Worm (Caenorhabditis elegans) whole organism, young adult: ENCODE measurements around the gene C47D12.5.

Experiments used
- F10E7.11 ChIP-seq: sonication (generic microtip); optimal IDR thresholded peaks from 2 replicates; lab custom pipeline; 2017; ENCODE audit warnings: mild to moderate bottlenecking, missing genetic modification characterization, moderate library complexity, missing compliant biosample characterization
- F22D6.2 ChIP-seq: sonication (generic microtip); optimal IDR thresholded peaks from 2 replicates; lab custom pipeline; 2016; ENCODE audit warnings: mild to moderate bottlenecking, missing genetic modification characterization, missing compliant biosample characterization
- F49E8.2 ChIP-seq: sonication (generic microtip); optimal IDR thresholded peaks from 3 replicates; lab custom pipeline; 2017; ENCODE audit warnings: missing genetic modification characterization, mild to moderate bottlenecking, missing compliant biosample characterization, antibody characterized with exemption, moderate library complexity; ENCODE audit not compliant: insufficient read depth
- F52B5.7 ChIP-seq: sonication (generic microtip); optimal IDR thresholded peaks from 2 replicates; lab custom pipeline; 2016; ENCODE audit warnings: mild to moderate bottlenecking, missing genetic modification characterization, missing compliant biosample characterization
- F57C9.4 ChIP-seq: sonication (generic microtip); optimal IDR thresholded peaks from 2 replicates; lab custom pipeline; 2017; ENCODE audit warnings: mild to moderate bottlenecking, missing genetic modification characterization, missing compliant biosample characterization
- T07F8.4 ChIP-seq: sonication (generic microtip); optimal IDR thresholded peaks from 2 replicates; lab custom pipeline; 2016; ENCODE audit warnings: mild to moderate bottlenecking, missing genetic modification characterization, moderate library complexity, missing compliant biosample characterization
- Y53F4B.3 ChIP-seq: fragments of 200-800 bp; sonication (Bioruptor generic); IDR thresholded peaks from 2 replicates; pipeline ENCODE4 v1.3.6; 2022; ENCODE audit warnings: missing genetic modification reagents, missing genetic modification characterization, missing compliant biosample characterization
- aptf-2 ChIP-seq: fragments of 200-800 bp; sonication (Bioruptor generic); conservative IDR thresholded peaks from 2 replicates; pipeline ENCODE4 v1.3.6; 2022; ENCODE audit warnings: missing genetic modification reagents, missing genetic modification characterization, missing compliant biosample characterization
- aptf-3 ChIP-seq: fragments of 200-800 bp; sonication (Bioruptor generic); IDR thresholded peaks from 2 replicates; pipeline ENCODE4 v1.3.6; 2022; ENCODE audit warnings: missing genetic modification characterization, missing compliant biosample characterization
- atf-7 ChIP-seq: sonication (generic microtip); optimal IDR thresholded peaks from 2 replicates; lab custom pipeline; 2017; ENCODE audit warnings: mild to moderate bottlenecking, missing genetic modification characterization, missing compliant biosample characterization
- ccch-3 ChIP-seq: fragments of 200-800 bp; sonication (Bioruptor generic); optimal IDR thresholded peaks from 2 replicates; lab custom pipeline; 2018; ENCODE audit warnings: mild to moderate bottlenecking, missing genetic modification characterization, missing compliant biosample characterization
- cebp-1 ChIP-seq, 2 experiments: fragments of 200-800 bp in 1 of 2; sonication (Bioruptor generic) in 1 of 2; sonication (generic microtip) in 1 of 2; IDR thresholded peaks in 1 of 2; optimal IDR thresholded peaks in 1 of 2; 2 replicates each; pipeline versions ENCODE4 v1.3.6 to Lab custom; 2017 to 2022; ENCODE audit warnings: missing compliant biosample characterization in 2 of 2, missing genetic modification characterization in 2 of 2, mild to moderate bottlenecking in 1 of 2, missing genetic modification reagents in 1 of 2, moderate library complexity in 1 of 2
- ceh-100 ChIP-seq: fragments of 200-800 bp; sonication (Bioruptor generic); IDR thresholded peaks from 2 replicates; pipeline ENCODE4 v1.3.6; 2022; ENCODE audit warnings: missing genetic modification reagents, missing genetic modification characterization, missing compliant biosample characterization
- ceh-40 ChIP-seq: fragments of 200-800 bp; sonication (Bioruptor generic); IDR thresholded peaks from 2 replicates; pipeline ENCODE4 v1.3.6; 2022; ENCODE audit warnings: missing genetic modification characterization, missing compliant biosample characterization
- ceh-79 ChIP-seq: sonication (generic microtip); optimal IDR thresholded peaks from 2 replicates; lab custom pipeline; 2017; ENCODE audit warnings: mild to moderate bottlenecking, missing genetic modification characterization, missing compliant biosample characterization
- dpff-1 ChIP-seq: sonication (generic microtip); optimal IDR thresholded peaks from 2 replicates; lab custom pipeline; 2017; ENCODE audit warnings: mild to moderate bottlenecking, missing genetic modification characterization, missing compliant biosample characterization
- egl-18 ChIP-seq: fragments of 200-800 bp; sonication (Bioruptor generic); IDR thresholded peaks from 2 replicates; pipeline ENCODE4 v1.3.6; 2022; ENCODE audit warnings: missing genetic modification reagents, missing genetic modification characterization, missing compliant biosample characterization
- egrh-3 ChIP-seq: fragments of 200-800 bp; sonication (Bioruptor generic); IDR thresholded peaks from 2 replicates; pipeline ENCODE4 v1.3.6; 2022; ENCODE audit warnings: missing genetic modification reagents, missing genetic modification characterization, missing compliant biosample characterization
- him-1 ChIP-seq: sonication (generic microtip); optimal IDR thresholded peaks from 2 replicates; lab custom pipeline; 2016; ENCODE audit warnings: missing genotype, missing genetic modification reagents, missing genetic modification characterization, missing compliant biosample characterization
- hmg-1.2 ChIP-seq: fragments of 200-800 bp; sonication (Bioruptor generic); IDR thresholded peaks from 2 replicates; pipeline ENCODE4 v1.3.6; 2022; ENCODE audit warnings: missing genetic modification reagents, missing genetic modification characterization, missing compliant biosample characterization
- hmg-20 ChIP-seq: fragments of 200-800 bp; sonication (Bioruptor generic); IDR thresholded peaks from 2 replicates; pipeline ENCODE4 v1.3.6; 2022; ENCODE audit warnings: missing genetic modification reagents, missing genetic modification characterization, missing compliant biosample characterization
- hrde-1 ChIP-seq: sonication (generic microtip); optimal IDR thresholded peaks from 2 replicates; lab custom pipeline; 2016; ENCODE audit warnings: missing genetic modification characterization, mild to moderate bottlenecking, missing compliant biosample characterization, moderate library complexity, missing genotype, missing genetic modification reagents, borderline replicate concordance
- let-607 ChIP-seq, 2 experiments: fragments of 200-800 bp in 1 of 2; sonication (Bioruptor generic) in 1 of 2; sonication (generic microtip) in 1 of 2; optimal IDR thresholded peaks; 2 replicates each; lab custom pipeline; 2016 to 2018; ENCODE audit warnings: mild to moderate bottlenecking in 2 of 2, missing compliant biosample characterization in 2 of 2, missing genetic modification characterization in 2 of 2, moderate library complexity in 2 of 2, missing genotype in 1 of 2
- lin-35 ChIP-seq, 3 experiments: fragments of 150-350 bp in 2 of 3; sonication (generic microtip) in 1 of 3; optimal IDR thresholded peaks; 2 replicates each; lab custom pipeline; 2014 to 2018; ENCODE audit warnings: missing biosample characterization in 3 of 3, missing genetic modification characterization in 3 of 3, missing genetic modification reagents in 3 of 3
- lir-1 ChIP-seq: fragments of 200-800 bp; sonication (Bioruptor generic); conservative IDR thresholded peaks from 2 replicates; pipeline ENCODE4 v1.3.6; 2022; ENCODE audit warnings: missing genetic modification reagents, missing genetic modification characterization, missing compliant biosample characterization
- madf-6 ChIP-seq: fragments of 200-800 bp; sonication (Bioruptor generic); IDR thresholded peaks from 2 replicates; pipeline ENCODE4 v1.3.6; 2022; ENCODE audit warnings: missing genetic modification reagents, missing genetic modification characterization, missing compliant biosample characterization
- mcd-1 ChIP-seq: fragments of 200-800 bp; sonication (Bioruptor generic); IDR thresholded peaks from 2 replicates; pipeline ENCODE4 v1.3.6; 2022; ENCODE audit warnings: missing genetic modification reagents, missing genetic modification characterization, missing compliant biosample characterization
- mel-28 ChIP-seq: sonication (generic microtip); optimal IDR thresholded peaks from 2 replicates; lab custom pipeline; 2016; ENCODE audit warnings: borderline replicate concordance, mild to moderate bottlenecking, missing genetic modification characterization, missing compliant biosample characterization
- nfya-1 ChIP-seq: sonication (generic microtip); optimal IDR thresholded peaks from 2 replicates; lab custom pipeline; 2017; ENCODE audit warnings: antibody characterized with exemption, missing compliant biosample characterization, missing genetic modification characterization, borderline replicate concordance; ENCODE audit not compliant: insufficient read depth
- nhr-120 ChIP-seq: fragments of 200-800 bp; sonication (Bioruptor generic); IDR thresholded peaks from 2 replicates; pipeline ENCODE4 v1.3.6; 2022; ENCODE audit warnings: missing genetic modification characterization, missing compliant biosample characterization
- nhr-90 ChIP-seq: sonication (generic microtip); optimal IDR thresholded peaks from 2 replicates; lab custom pipeline; 2016; ENCODE audit warnings: missing genotype, mild to moderate bottlenecking, missing genetic modification characterization, missing compliant biosample characterization
- pbrm-1 ChIP-seq: fragments of 200-800 bp; sonication (Bioruptor generic); IDR thresholded peaks from 2 replicates; pipeline ENCODE4 v1.3.6; 2022; ENCODE audit warnings: missing genetic modification reagents, missing genetic modification characterization, missing compliant biosample characterization
- snpc-1.1 ChIP-seq: sonication (generic microtip); optimal IDR thresholded peaks from 2 replicates; lab custom pipeline; 2017; ENCODE audit warnings: missing genetic modification characterization, mild to moderate bottlenecking, missing compliant biosample characterization, antibody characterized with exemption, moderate library complexity, missing genotype, missing genetic modification reagents; ENCODE audit not compliant: insufficient read depth
- snpc-1.3 ChIP-seq: sonication (generic microtip); optimal IDR thresholded peaks from 2 replicates; lab custom pipeline; 2017; ENCODE audit warnings: missing genetic modification characterization, mild to moderate bottlenecking, missing compliant biosample characterization, antibody characterized with exemption, moderate library complexity, missing genotype, missing genetic modification reagents; ENCODE audit not compliant: insufficient read depth
- snpc-3.4 ChIP-seq: sonication (generic microtip); optimal IDR thresholded peaks from 2 replicates; lab custom pipeline; 2017; ENCODE audit warnings: missing genetic modification characterization, mild to moderate bottlenecking, missing compliant biosample characterization, antibody characterized with exemption, moderate library complexity, missing genotype, missing genetic modification reagents
- snpc-4 ChIP-seq, 5 experiments: fragments of 150-350 bp in 1 of 5; sonication (generic microtip) in 4 of 5; optimal IDR thresholded peaks; 2 replicates each; lab custom pipeline; 2014 to 2018; ENCODE audit warnings: missing genetic modification characterization in 5 of 5, missing biosample characterization in 3 of 5, antibody characterized with exemption in 2 of 5, mild to moderate bottlenecking in 2 of 5, missing compliant biosample characterization in 2 of 5, missing genotype in 2 of 5, moderate library complexity in 2 of 5, missing genetic modification reagents in 1 of 5
- tbp1 ChIP-seq: fragments of 200-800 bp; sonication (Bioruptor generic); optimal IDR thresholded peaks from 2 replicates; lab custom pipeline; 2018; ENCODE audit warnings: mild to moderate bottlenecking, missing genetic modification characterization, missing compliant biosample characterization
- tlf-1 ChIP-seq: fragments of 200-800 bp; sonication (Bioruptor generic); optimal IDR thresholded peaks from 2 replicates; lab custom pipeline; 2018; ENCODE audit warnings: mild to moderate bottlenecking, missing genetic modification characterization, missing compliant biosample characterization
- unc-130 ChIP-seq: sonication (generic microtip); optimal IDR thresholded peaks from 2 replicates; lab custom pipeline; 2016; ENCODE audit warnings: missing genetic modification reagents, missing genetic modification characterization, missing compliant biosample characterization
- unc-62 ChIP-seq: fragments of 150-350 bp; optimal IDR thresholded peaks from 2 replicates; lab custom pipeline; 2014; ENCODE audit warnings: missing biosample characterization, missing genetic modification reagents, missing genetic modification characterization
- xnd-1 ChIP-seq: sonication (generic microtip); optimal IDR thresholded peaks from 2 replicates; lab custom pipeline; 2016; ENCODE audit warnings: missing genotype, missing genetic modification reagents, missing genetic modification characterization, missing compliant biosample characterization
- zfh-2 ChIP-seq: fragments of 200-800 bp; sonication (Bioruptor generic); conservative IDR thresholded peaks from 2 replicates; pipeline ENCODE4 v1.3.6; 2022; ENCODE audit warnings: missing genetic modification reagents, missing genetic modification characterization, missing compliant biosample characterization
- zim-3 ChIP-seq: sonication (generic microtip); optimal IDR thresholded peaks from 2 replicates; lab custom pipeline; 2017; ENCODE audit warnings: mild to moderate bottlenecking, missing genetic modification characterization, moderate library complexity, missing compliant biosample characterization
- ztf-18 ChIP-seq: sonication (generic microtip); optimal IDR thresholded peaks from 2 replicates; lab custom pipeline; 2016; ENCODE audit warnings: missing genotype, mild to moderate bottlenecking, missing genetic modification characterization, missing compliant biosample characterization

C47D12.5 gene

ce11 chrII:11680220-11680619 lies 4.9 kb downstream of the C47D12.5 start (continued):
- TF ChIP-seq snpc-1.3 (tag; lab: Kevin White, UChicago), result no peak
- TF ChIP-seq nfya-1, result no peak
- TF ChIP-seq pbrm-1, result no peak
- no peak for TF ChIP-seq F22D6.2
- TF ChIP-seq snpc-1.1, result no peak
- TF ChIP-seq tbp1 (GFP tag; lab: Kevin White, UChicago), result no peak
- TF ChIP-seq cebp-1 (GFP tag; IDR thresholded peaks at IDR 0.05; lab: Robert Waterston, UW), result no peak
- TF ChIP-seq cebp-1 (tag; optimal IDR thresholded peaks at IDR 0.05; lab: Kevin White, UChicago), result peak; percentile 69
- no peak for TF ChIP-seq F10E7.11 (tag; lab: Kevin White, UChicago)
- no peak for TF ChIP-seq zfh-2 (GFP tag; lab: Robert Waterston, UW)

ce11 chrII:11675877-11676473 lies 9.1 kb downstream of the C47D12.5 start, which contains the start of the genes trr-1 and C47D12.2:
TSS of gene trr-1 (minus strand) at chrII:11675927.
TSS of gene C47D12.2 (plus strand) at chrII:11676306.
- TF ChIP-seq tlf-1 (GFP tag; lab: Kevin White, UChicago) (peak; percentile 32), mcd-1 (GFP tag; lab: Robert Waterston, UW) (peak; percentile 70), zim-3 (tag; lab: Kevin White, UChicago) (no peak), F52B5.7 (tag; lab: Kevin White, UChicago) (no peak), nhr-90 (tag; lab: Kevin White, UChicago) (no peak), hrde-1 (tag; lab: Kevin White, UChicago) (no peak), nhr-120 (GFP tag; lab: Robert Waterston, UW) (no peak), Y53F4B.3 (GFP tag; lab: Robert Waterston, UW) (no peak), nfya-1 (no peak), atf-7 (tag; lab: Kevin White, UChicago) (no peak), xnd-1 (peak; percentile 18), F57C9.4 (no peak), egl-18 (GFP tag; lab: Robert Waterston, UW) (no peak), ceh-100 (GFP tag; lab: Robert Waterston, UW) (no peak), ztf-18 (tag; lab: Kevin White, UChicago) (peak; percentile 95), him-1 (tag; lab: Kevin White, UChicago) (no peak), snpc-4 (GFP tag; optimal IDR thresholded peaks at IDR 0.05; lab: Kevin White, UChicago) (no peak), snpc-4 (tag; optimal IDR thresholded peaks at IDR 0.05; lab: Kevin White, UChicago) (peak in 2 of 4 experiments; percentile 28 to 78), lir-1 (GFP tag; lab: Robert Waterston, UW) (no peak), ceh-79 (tag; lab: Kevin White, UChicago) (no peak), dpff-1 (no peak), madf-6 (GFP tag; lab: Robert Waterston, UW) (peak; percentile 71), unc-62 (GFP tag; lab: Kevin White, UChicago) (no peak), ccch-3 (no peak), snpc-3.4 (tag; lab: Kevin White, UChicago) (peak; percentile 5), mel-28 (tag; lab: Kevin White, UChicago) (no peak), snpc-1.3 (tag; lab: Kevin White, UChicago) (no peak), unc-130 (GFP tag; lab: Kevin White, UChicago) (no peak), egrh-3 (GFP tag; lab: Robert Waterston, UW) (no peak), hmg-20 (GFP tag; lab: Robert Waterston, UW) (no peak), F22D6.2 (no peak), T07F8.4 (no peak), lin-35 (GFP tag; optimal IDR thresholded peaks at IDR 0.05; lab: Kevin White, UChicago) (no peak), aptf-2 (GFP tag; lab: Robert Waterston, UW) (no peak), ceh-40 (GFP tag; lab: Robert Waterston, UW) (no peak), aptf-3 (GFP tag; lab: Robert Waterston, UW) (no peak), hmg-1.2 (GFP tag; lab: Robert Waterston, UW) (peak; percentile 36; the same call in 1 of the 2 replicates), let-607 (tag; optimal IDR thresholded peaks at IDR 0.05; lab: Kevin White, UChicago) (no peak), F49E8.2 (no peak)
